Worm (Caenorhabditis elegans): ENCODE results near the gene H40L08.9.

Gene H40L08.9

ce11 chrX:15053223-15053933 is 22.9 kb downstream of the H40L08.9 start, which contains the start of gene H03G16.1:
H03G16.1 (plus strand) TSS chrX:15053883.
- TF ChIP-seq nhr-76 (tag; optimal IDR thresholded peaks at IDR 0.05) (no peak), nhr-237 (tag; optimal IDR thresholded peaks at IDR 0.05) (no peak), ceh-82 (tag; optimal IDR thresholded peaks at IDR 0.05) (no peak), efl-1 (optimal IDR thresholded peaks at IDR 0.05) (no peak), efl-1 (GFP tag; optimal IDR thresholded peaks at IDR 0.05 in 1 of 2) (peak in 1 of 2 experiments; percentile 67)

- TF ChIP-seq lin-14 (GFP tag; optimal IDR thresholded peaks at IDR 0.05), result no peak
- no peak for TF ChIP-seq nhr-19 (GFP tag; conservative IDR thresholded peaks at IDR 0.05)
- TF ChIP-seq sptf-1 (tag; optimal IDR thresholded peaks at IDR 0.05), result no peak
- TF ChIP-seq F16B12.6 (tag; optimal IDR thresholded peaks at IDR 0.05), result no peak
- TF ChIP-seq aly-2 (tag; optimal IDR thresholded peaks at IDR 0.05), result no peak
- TF ChIP-seq skn-1 (tag; optimal IDR thresholded peaks at IDR 0.05), result no peak
- TF ChIP-seq nhr-84 (tag; optimal IDR thresholded peaks at IDR 0.05), result no peak
- no peak for TF ChIP-seq snu-23 (GFP tag; optimal IDR thresholded peaks at IDR 0.05)
- no peak for TF ChIP-seq fkh-8 (tag; optimal IDR thresholded peaks at IDR 0.05)
- no peak for TF ChIP-seq xbp-1 (tag; optimal IDR thresholded peaks at IDR 0.05)
- TF ChIP-seq isw-1 (GFP tag; IDR thresholded peaks at IDR 0.05), result no peak
- no peak for TF ChIP-seq nhr-90 (tag; optimal IDR thresholded peaks at IDR 0.05; ENCODE audit: poor library complexity)
- TF ChIP-seq grh-1 (GFP tag; IDR thresholded peaks at IDR 0.05), result no peak
- TF ChIP-seq tbx-2 (tag; optimal IDR thresholded peaks at IDR 0.05), result no peak
- no peak for TF ChIP-seq nhr-12 (tag; optimal IDR thresholded peaks at IDR 0.05)
- no peak for TF ChIP-seq nhr-47 (tag; optimal IDR thresholded peaks at IDR 0.05)
- no peak for TF ChIP-seq snpc-4 (tag; optimal IDR thresholded peaks at IDR 0.05)
These were observed 23.9 kb downstream of the H40L08.9 start, which contains the start of gene H03G16.6 for ce11 chrX:15052385-15052784. H03G16.6 (plus strand) TSS chrX:15052685.

- TF ChIP-seq pag-3 (tag; optimal IDR thresholded peaks at IDR 0.05; ENCODE audit: borderline replicate concordance, insufficient read depth) (no peak), fos-1 (tag; optimal IDR thresholded peaks at IDR 0.05) (no peak), xbp-1 (tag; optimal IDR thresholded peaks at IDR 0.05) (no peak), swsn-7 (tag; optimal IDR thresholded peaks at IDR 0.05) (no peak), lsy-2 (tag; optimal IDR thresholded peaks at IDR 0.05) (no peak), nhr-28 (tag; optimal IDR thresholded peaks at IDR 0.05) (no peak), nhr-47 (tag; optimal IDR thresholded peaks at IDR 0.05) (no peak), mep-1 (tag; optimal IDR thresholded peaks at IDR 0.05) (no peak), F16B12.6 (tag; optimal IDR thresholded peaks at IDR 0.05) (no peak), lin-35 (GFP tag; optimal IDR thresholded peaks at IDR 0.05) (no peak), lin-13 (GFP tag; optimal IDR thresholded peaks at IDR 0.05) (no peak), sup-37 (GFP tag; optimal IDR thresholded peaks at IDR 0.05) (no peak), fkh-10 (GFP tag; optimal IDR thresholded peaks at IDR 0.05) (no peak), aha-1 (tag; optimal IDR thresholded peaks at IDR 0.05) (no peak)
These were observed 26.3 kb downstream of the H40L08.9 start for ce11 chrX:15050006-15050405.

- no peak for TF ChIP-seq lin-35 (GFP tag; optimal IDR thresholded peaks at IDR 0.05)
- TF ChIP-seq nhr-237 (tag; optimal IDR thresholded peaks at IDR 0.05), result no peak
- no peak for TF ChIP-seq unc-86 (tag; optimal IDR thresholded peaks at IDR 0.05)
- TF ChIP-seq mep-1 (tag; optimal IDR thresholded peaks at IDR 0.05), result no peak
- no peak for TF ChIP-seq unc-130 (tag; optimal IDR thresholded peaks at IDR 0.05)
- TF ChIP-seq mab-9 (GFP tag; IDR thresholded peaks at IDR 0.05), result no peak
- no peak for TF ChIP-seq isw-1 (GFP tag; IDR thresholded peaks at IDR 0.05)
- no peak for TF ChIP-seq ceh-82 (tag; optimal IDR thresholded peaks at IDR 0.05)
- no peak for TF ChIP-seq fkh-4 (tag; optimal IDR thresholded peaks at IDR 0.05; ENCODE audit: borderline replicate concordance)
- TF ChIP-seq efl-3 (GFP tag; optimal IDR thresholded peaks at IDR 0.05), result no peak
- TF ChIP-seq vab-15 (tag; optimal IDR thresholded peaks at IDR 0.05), result no peak
These were observed 28.7 kb downstream of the H40L08.9 start for ce11 chrX:15047541-15047940.

Measured in whole organism, L1 larva.